Fruit fly (Drosophila melanogaster): ENCODE results near the gene CG4161.

Gene CG4161

dm6 chr2L:15432260-15432659, 849 bp upstream of the CG4161 start (continued):
- TF ChIP-seq Fer2 (tag; optimal IDR thresholded peaks at IDR 0.05) (no peak), CG12155 (GFP tag; optimal IDR thresholded peaks at IDR 0.05) (no peak), Asciz (GFP tag; optimal IDR thresholded peaks at IDR 0.05) (no peak), CG7271 (tag; optimal IDR thresholded peaks at IDR 0.05) (no peak), Dek (tag; optimal IDR thresholded peaks at IDR 0.05) (no peak), slbo (GFP tag; IDR thresholded peaks at IDR 0.05) (no peak), CG8478 (optimal IDR thresholded peaks at IDR 0.05) (no peak), HLH54F (GFP tag; optimal IDR thresholded peaks at IDR 0.05) (no peak), sna (GFP tag; IDR thresholded peaks at IDR 0.05; ENCODE audit: partially characterized antibody) (no peak), disco-r (GFP tag; optimal IDR thresholded peaks at IDR 0.05) (no peak), Dp (GFP tag; optimal IDR thresholded peaks at IDR 0.05) (no peak), Hr39 (optimal IDR thresholded peaks at IDR 0.05) (no peak), ewg (GFP tag; optimal IDR thresholded peaks at IDR 0.05) (no peak), CG4617 (GFP tag; optimal IDR thresholded peaks at IDR 0.05; ENCODE audit: borderline replicate concordance) (no peak), gcm (GFP tag; optimal IDR thresholded peaks at IDR 0.05) (no peak), Med (GFP tag) (peak; percentile 82), hb (GFP tag; IDR thresholded peaks at IDR 0.05; ENCODE audit: partially characterized antibody) (no peak), gsb-n (tag; optimal IDR thresholded peaks at IDR 0.05) (peak; percentile 33), unc-4 (GFP tag; IDR thresholded peaks at IDR 0.05; ENCODE audit: partially characterized antibody) (no peak), dimm (GFP tag; IDR thresholded peaks at IDR 0.05) (no peak), Sry-β (GFP tag; optimal IDR thresholded peaks at IDR 0.05) (no peak), CG6854 (GFP tag; optimal IDR thresholded peaks at IDR 0.05) (no peak), CG4707 (GFP tag; optimal IDR thresholded peaks at IDR 0.05) (no peak), ase (GFP tag; IDR thresholded peaks at IDR 0.05) (no peak), ac (GFP tag; optimal IDR thresholded peaks at IDR 0.05) (peak; percentile 10), crc (GFP tag; optimal IDR thresholded peaks at IDR 0.05) (no peak), CG15479 (GFP tag; optimal IDR thresholded peaks at IDR 0.05) (no peak), gfzf (GFP tag; optimal IDR thresholded peaks at IDR 0.05) (no peak), tx (GFP tag; optimal IDR thresholded peaks at IDR 0.05) (no peak), crol (GFP tag; IDR thresholded peaks at IDR 0.05) (no peak), az2 (GFP tag; optimal IDR thresholded peaks at IDR 0.05) (peak; percentile 53), sob (GFP tag; IDR thresholded peaks at IDR 0.05) (no peak; the same call in 1 of the 2 replicates), ash1 (GFP tag; optimal IDR thresholded peaks at IDR 0.05) (no peak), Doc3 (GFP tag; IDR thresholded peaks at IDR 0.05; ENCODE audit: partially characterized antibody) (no peak), CG1602 (GFP tag; optimal IDR thresholded peaks at IDR 0.05) (peak; percentile 10), CG11723 (GFP tag; optimal IDR thresholded peaks at IDR 0.05) (no peak), CG12769 (tag; optimal IDR thresholded peaks at IDR 0.05) (no peak), klu (GFP tag; IDR thresholded peaks at IDR 0.05) (no peak), CG33557 (GFP tag; optimal IDR thresholded peaks at IDR 0.05) (no peak), TFAM (GFP tag; optimal IDR thresholded peaks at IDR 0.05) (no peak), CG10565 (GFP tag; optimal IDR thresholded peaks at IDR 0.05) (no peak), CG34422 (GFP tag; IDR thresholded peaks at IDR 0.05) (no peak), lbe (GFP tag; optimal IDR thresholded peaks at IDR 0.05) (no peak), lilli (GFP tag; optimal IDR thresholded peaks at IDR 0.05) (no peak), twi (tag; optimal IDR thresholded peaks at IDR 0.05) (no peak), gem (tag; optimal IDR thresholded peaks at IDR 0.05) (peak; percentile 63), Trl (optimal IDR thresholded peaks at IDR 0.05) (no peak), Trl (GFP tag; optimal IDR thresholded peaks at IDR 0.05) (peak; percentile 43), HLHmδ (GFP tag; optimal IDR thresholded peaks at IDR 0.05) (no peak), CG2202 (tag; optimal IDR thresholded peaks at IDR 0.05) (no peak), slou (GFP tag; optimal IDR thresholded peaks at IDR 0.05) (no peak), Opbp (GFP tag; IDR thresholded peaks at IDR 0.05; ENCODE audit: partially characterized antibody) (no peak)
